Worm (Caenorhabditis elegans): ENCODE measurements around the gene B0303.7.

ce11 chrIII:8726019-8726894 is 32.8 kb downstream of the B0303.7 start:
- TF ChIP-seq unc-62 (GFP tag; optimal IDR thresholded peaks at IDR 0.05): no peak
- no peak for TF ChIP-seq mep-1 (tag; optimal IDR thresholded peaks at IDR 0.05)
- no peak for TF ChIP-seq lin-13 (tag; optimal IDR thresholded peaks at IDR 0.05)
- no peak for TF ChIP-seq nhr-12 (tag; optimal IDR thresholded peaks at IDR 0.05)
- TF ChIP-seq nhr-237 (tag; optimal IDR thresholded peaks at IDR 0.05): no peak
- TF ChIP-seq pha-4 (tag; optimal IDR thresholded peaks at IDR 0.05): no peak
- TF ChIP-seq ztf-11 (tag; optimal IDR thresholded peaks at IDR 0.05): no peak
